Fruit fly (Drosophila melanogaster) whole organism, embryonic: Measurements from ENCODE around the gene IntS10.

Experiments
- Aef1 ChIP-seq: fragments of 200-800 bp; sonication (Bioruptor generic); IDR thresholded peaks from 3 replicates; pipeline ENCODE4 v1.3.6; 2022; ENCODE audit warnings: missing biosample characterization, missing genetic modification characterization
- B-H2 ChIP-seq: fragments of 200-800 bp; sonication (Bioruptor generic); optimal IDR thresholded peaks from 2 replicates; lab custom pipeline; 2018; ENCODE audit warnings: missing biosample characterization, mild to moderate bottlenecking, missing genetic modification characterization
- BEAF-32 ChIP-seq: fragments of 200-800 bp; sonication (Bioruptor generic); optimal IDR thresholded peaks from 3 replicates; lab custom pipeline; 2017; ENCODE audit warnings: missing biosample characterization, missing genetic modification characterization, mild to moderate bottlenecking, moderate library complexity, missing genetic modification reagents
- Bgb ChIP-seq: fragments of 200-800 bp; sonication (Bioruptor generic); IDR thresholded peaks from 2 replicates; pipeline ENCODE4 v1.3.6; 2022; ENCODE audit warnings: missing biosample characterization, missing genetic modification characterization; ENCODE audit not compliant: partially characterized antibody
- CG10267 ChIP-seq: fragments of 200-800 bp; sonication (Bioruptor generic); optimal IDR thresholded peaks from 2 replicates; lab custom pipeline; 2018; ENCODE audit warnings: missing biosample characterization, mild to moderate bottlenecking, missing genetic modification characterization, moderate library complexity
- CG11456 ChIP-seq: fragments of 200-800 bp; sonication (Bioruptor generic); IDR thresholded peaks from 3 replicates; pipeline ENCODE4 v1.3.6; 2022; ENCODE audit warnings: missing biosample characterization, missing genetic modification characterization
- CG12236 ChIP-seq: fragments of 200-800 bp; sonication (Bioruptor generic); optimal IDR thresholded peaks from 2 replicates; lab custom pipeline; 2016; ENCODE audit warnings: missing biosample characterization, missing genetic modification characterization
- CG13287 ChIP-seq: fragments of 200-800 bp; sonication (Bioruptor generic); IDR thresholded peaks from 2 replicates; pipeline ENCODE4 v1.3.6; 2022; ENCODE audit warnings: missing biosample characterization, missing genetic modification characterization; ENCODE audit not compliant: partially characterized antibody
- CG1603 ChIP-seq: fragments of 200-800 bp; sonication (Bioruptor generic); optimal IDR thresholded peaks from 2 replicates; lab custom pipeline; 2019; ENCODE audit warnings: missing biosample characterization, mild to moderate bottlenecking, missing genetic modification characterization, moderate library complexity
- CG17912 ChIP-seq: fragments of 200-800 bp; sonication (Bioruptor generic); optimal IDR thresholded peaks from 2 replicates; lab custom pipeline; 2018; ENCODE audit warnings: missing biosample characterization, mild to moderate bottlenecking, missing genetic modification characterization
- CG2120 ChIP-seq: fragments of 200-800 bp; sonication (Bioruptor generic); optimal IDR thresholded peaks from 3 replicates; lab custom pipeline; 2016; ENCODE audit warnings: missing biosample characterization, missing genetic modification characterization
- CG34224 ChIP-seq: fragments of 200-800 bp; sonication (Bioruptor generic); IDR thresholded peaks from 3 replicates; pipeline ENCODE4 v1.3.6; 2022; ENCODE audit warnings: missing biosample characterization, missing genetic modification characterization; ENCODE audit not compliant: partially characterized antibody
- CG4617 ChIP-seq: fragments of 200-800 bp; sonication (Bioruptor generic); optimal IDR thresholded peaks from 3 replicates; lab custom pipeline; 2016; ENCODE audit warnings: missing biosample characterization, missing genetic modification characterization, borderline replicate concordance
- CG5180 ChIP-seq: fragments of 200-800 bp; sonication (Bioruptor generic); optimal IDR thresholded peaks from 3 replicates; lab custom pipeline; 2017; ENCODE audit warnings: missing biosample characterization, missing genetic modification characterization, mild to moderate bottlenecking, moderate library complexity, missing genetic modification reagents
- CG5245 ChIP-seq: fragments of 200-800 bp; sonication (Bioruptor generic); optimal IDR thresholded peaks from 3 replicates; lab custom pipeline; 2016; ENCODE audit warnings: missing biosample characterization, missing genetic modification characterization
- CG6175 ChIP-seq: fragments of 200-800 bp; sonication (Bioruptor generic); IDR thresholded peaks from 3 replicates; pipeline ENCODE4 v1.3.6; 2022; ENCODE audit warnings: missing biosample characterization, missing genetic modification characterization
- CG6683 ChIP-seq: fragments of 200-800 bp; sonication (Bioruptor generic); optimal IDR thresholded peaks from 2 replicates; lab custom pipeline; 2017; ENCODE audit warnings: missing biosample characterization, mild to moderate bottlenecking, missing genetic modification characterization, missing genetic modification reagents
- CG7556 ChIP-seq: fragments of 200-800 bp; sonication (Bioruptor generic); optimal IDR thresholded peaks from 2 replicates; lab custom pipeline; 2017; ENCODE audit warnings: missing biosample characterization, mild to moderate bottlenecking, missing genetic modification characterization
- CG8290 ChIP-seq, 3 experiments: fragments of 200-800 bp; sonication (Bioruptor generic); optimal IDR thresholded peaks; 2 replicates each; lab custom pipeline; 2016 to 2019; ENCODE audit warnings: missing biosample characterization in 3 of 3, missing genetic modification characterization in 3 of 3, mild to moderate bottlenecking in 2 of 3, moderate library complexity in 1 of 3
- CG8388 ChIP-seq: fragments of 200-800 bp; sonication (Bioruptor generic); optimal IDR thresholded peaks from 2 replicates; lab custom pipeline; 2019; ENCODE audit warnings: missing biosample characterization, mild to moderate bottlenecking, missing genetic modification characterization, moderate library complexity
- CG8924 ChIP-seq: fragments of 200-800 bp; optimal IDR thresholded peaks from 3 replicates; lab custom pipeline; 2019; ENCODE audit warnings: missing biosample characterization, mild to moderate bottlenecking, missing genetic modification characterization, moderate library complexity
- CrebB ChIP-seq: fragments of 200-800 bp; sonication (Bioruptor generic); optimal IDR thresholded peaks from 3 replicates; lab custom pipeline; 2018; ENCODE audit warnings: missing biosample characterization, mild to moderate bottlenecking, missing genetic modification characterization
- Doc3 ChIP-seq: fragments of 200-800 bp; sonication (Bioruptor generic); IDR thresholded peaks from 3 replicates; pipeline ENCODE4 v1.3.6; 2022; ENCODE audit warnings: missing biosample characterization, missing genetic modification characterization; ENCODE audit not compliant: partially characterized antibody
- Dp ChIP-seq: fragments of 200-800 bp; sonication (Bioruptor generic); optimal IDR thresholded peaks from 2 replicates; lab custom pipeline; 2018; ENCODE audit warnings: missing biosample characterization, mild to moderate bottlenecking, missing genetic modification characterization, moderate library complexity
- E2f2 ChIP-seq: fragments of 200-800 bp; sonication (Bioruptor generic); IDR thresholded peaks from 2 replicates; pipeline ENCODE4 v1.3.6; 2022; ENCODE audit warnings: missing biosample characterization, missing genetic modification characterization
- Ets97D ChIP-seq: fragments of 200-800 bp; sonication (Bioruptor generic); optimal IDR thresholded peaks from 3 replicates; lab custom pipeline; 2016; ENCODE audit warnings: missing biosample characterization, missing genetic modification characterization
- Fer2 ChIP-seq: fragments of 200-800 bp; sonication (Bioruptor generic); optimal IDR thresholded peaks from 2 replicates; lab custom pipeline; 2018; ENCODE audit warnings: missing biosample characterization, mild to moderate bottlenecking, missing genetic modification characterization, moderate library complexity
- GATAe ChIP-seq: fragments of 200-800 bp; sonication (Bioruptor generic); conservative IDR thresholded peaks from 2 replicates; pipeline ENCODE4 v1.3.6; 2022; ENCODE audit warnings: missing biosample characterization, missing genetic modification characterization
- H15 ChIP-seq: fragments of 200-800 bp; sonication (Bioruptor generic); IDR thresholded peaks from 3 replicates; pipeline ENCODE4 v1.3.6; 2022; ENCODE audit warnings: missing biosample characterization, missing genetic modification characterization
- Hmr ChIP-seq: fragments of 200-800 bp; sonication (Bioruptor generic); optimal IDR thresholded peaks from 3 replicates; lab custom pipeline; 2017; ENCODE audit warnings: mild to moderate bottlenecking, missing biosample characterization, missing genetic modification reagents, missing genetic modification characterization
- Hr51 ChIP-seq, 2 experiments: fragments of 200-800 bp; sonication (Bioruptor generic); optimal IDR thresholded peaks; 2 replicates in 1 of 2; 3 replicates in 1 of 2; lab custom pipeline; 2016 to 2018; ENCODE audit warnings: missing biosample characterization in 2 of 2, missing genetic modification characterization in 2 of 2, mild to moderate bottlenecking in 1 of 2, moderate library complexity in 1 of 2
- MBD-R2 ChIP-seq: fragments of 200-800 bp; sonication (Bioruptor generic); IDR thresholded peaks from 2 replicates; pipeline ENCODE4 v1.3.6; 2022; ENCODE audit warnings: missing biosample characterization, missing genetic modification characterization
- MTF-1 ChIP-seq: fragments of 200-800 bp; sonication (Bioruptor generic); optimal IDR thresholded peaks from 2 replicates; lab custom pipeline; 2018; ENCODE audit warnings: missing biosample characterization, mild to moderate bottlenecking, missing genetic modification characterization, borderline replicate concordance
- Med ChIP-seq: fragments of 200-800 bp; sonication (Bioruptor generic); peaks from one replicate; lab custom pipeline; 2016; ENCODE audit warnings: missing biosample characterization, missing genetic modification characterization, mild to moderate bottlenecking, inconsistent platforms, moderate library complexity
- Sin3A ChIP-seq: fragments of >200 bp; optimal IDR thresholded peaks from 2 replicates; lab custom pipeline; 2018
- Usf ChIP-seq: fragments of 200-800 bp; sonication (Bioruptor generic); optimal IDR thresholded peaks from 2 replicates; lab custom pipeline; 2017; ENCODE audit warnings: missing genotype, missing biosample characterization, missing genetic modification characterization
- amos ChIP-seq: fragments of 200-800 bp; sonication (Bioruptor generic); IDR thresholded peaks from 2 replicates; pipeline ENCODE4 v1.3.6; 2022; ENCODE audit warnings: missing biosample characterization, missing genetic modification characterization; ENCODE audit not compliant: partially characterized antibody
- hb ChIP-seq: fragments of 200-800 bp; sonication (Bioruptor generic); IDR thresholded peaks from 3 replicates; pipeline ENCODE4 v1.3.6; 2022; ENCODE audit warnings: missing biosample characterization, missing genetic modification characterization; ENCODE audit not compliant: partially characterized antibody
- nerfin-2 ChIP-seq: fragments of 200-800 bp; sonication (Bioruptor generic); IDR thresholded peaks from 2 replicates; pipeline ENCODE4 v1.3.6; 2022; ENCODE audit warnings: missing biosample characterization, missing genetic modification characterization; ENCODE audit not compliant: partially characterized antibody
- pzg ChIP-seq: fragments of 200-800 bp; sonication (Bioruptor generic); optimal IDR thresholded peaks from 3 replicates; lab custom pipeline; 2018; ENCODE audit warnings: missing biosample characterization, mild to moderate bottlenecking, missing genetic modification characterization, moderate library complexity
- rib ChIP-seq: fragments of 200-800 bp; sonication (Bioruptor generic); IDR thresholded peaks from 2 replicates; pipeline ENCODE4 v1.3.6; 2022; ENCODE audit warnings: missing biosample characterization, missing genetic modification characterization
- row ChIP-seq: fragments of 200-800 bp; sonication (Bioruptor generic); IDR thresholded peaks from 3 replicates; pipeline ENCODE4 v1.3.6; 2022; ENCODE audit warnings: missing biosample characterization, missing genetic modification characterization
- run ChIP-seq: fragments of 200-800 bp; sonication (Bioruptor generic); optimal IDR thresholded peaks from 3 replicates; lab custom pipeline; 2018; ENCODE audit warnings: missing biosample characterization, mild to moderate bottlenecking, missing genetic modification characterization
- sens ChIP-seq: fragments of 200-800 bp; sonication (Bioruptor generic); peaks from one replicate; lab custom pipeline; 2016; ENCODE audit warnings: missing biosample characterization, missing genetic modification characterization
- sug ChIP-seq: fragments of 200-800 bp; optimal IDR thresholded peaks from 2 replicates; lab custom pipeline; 2019; ENCODE audit warnings: missing biosample characterization, mild to moderate bottlenecking, missing genetic modification characterization, moderate library complexity
- tna ChIP-seq: fragments of 200-800 bp; sonication (Bioruptor generic); IDR thresholded peaks from 2 replicates; pipeline ENCODE4 v1.3.6; 2022; ENCODE audit warnings: missing biosample characterization, missing genetic modification characterization; ENCODE audit not compliant: partially characterized antibody
- wdn ChIP-seq: fragments of 200-800 bp; sonication (Bioruptor generic); IDR thresholded peaks from 2 replicates; pipeline ENCODE4 v1.3.6; 2022; ENCODE audit warnings: missing biosample characterization, missing genetic modification characterization
- z ChIP-seq: fragments of 200-800 bp; sonication (Bioruptor generic); IDR thresholded peaks from 3 replicates; pipeline ENCODE4 v1.3.6; 2022; ENCODE audit warnings: missing biosample characterization, missing genetic modification characterization
- zen2 ChIP-seq: fragments of 200-800 bp; sonication (Bioruptor generic); IDR thresholded peaks from 3 replicates; pipeline ENCODE4 v1.3.6; 2022; ENCODE audit warnings: missing biosample characterization, missing genetic modification characterization; ENCODE audit not compliant: partially characterized antibody

The IntS10 gene

dm6 chr3L:3809943-3810342 lies 3.4 kb downstream of the IntS10 start, which contains the start of gene CG32262 (continued):
- TF ChIP-seq pzg (GFP tag; lab: Kevin White, UChicago), result peak; percentile 67
- TF ChIP-seq CG34224 (GFP tag; lab: Robert Waterston, UW), result peak; percentile 71
- TF ChIP-seq CG13287, result peak; percentile 80
- no peak for TF ChIP-seq CG5245 (GFP tag; lab: Kevin White, UChicago)
- no peak for TF ChIP-seq CG17912 (GFP tag; lab: Kevin White, UChicago)
- TF ChIP-seq hb (GFP tag; lab: Robert Waterston, UW), result peak; percentile 51; the same call in 1 of the 3 replicates
- TF ChIP-seq CG6175 (GFP tag; lab: Robert Waterston, UW), result no peak
- no peak for TF ChIP-seq Fer2 (tag; lab: Kevin White, UChicago)
- peak; percentile 29 for TF ChIP-seq CG1603 (tag; lab: Kevin White, UChicago)
- TF ChIP-seq amos (GFP tag; lab: Robert Waterston, UW), result peak; percentile 55; the same call in 1 of the 2 replicates
- peak; percentile 45 for TF ChIP-seq CG4617 (GFP tag; lab: Kevin White, UChicago)
- TF ChIP-seq Dp (GFP tag; lab: Kevin White, UChicago), result peak; percentile 85
- TF ChIP-seq Usf, result no peak
- TF ChIP-seq Hmr (GFP tag; lab: Kevin White, UChicago), result peak; percentile 22
- peak; percentile 84 for TF ChIP-seq MBD-R2 (GFP tag; lab: Robert Waterston, UW)
- TF ChIP-seq B-H2, result peak; percentile 13
- TF ChIP-seq CG10267 (tag; lab: Kevin White, UChicago), result peak; percentile 34
- TF ChIP-seq Aef1 (GFP tag; lab: Robert Waterston, UW), result no peak
- TF ChIP-seq CG7556 (GFP tag; lab: Kevin White, UChicago), result no peak
- peak; percentile 93 for TF ChIP-seq CG5180 (GFP tag; lab: Kevin White, UChicago)
- peak; percentile 70 for TF ChIP-seq Bgb
- no peak for TF ChIP-seq H15 (GFP tag; lab: Robert Waterston, UW)
- peak; percentile 72 for TF ChIP-seq tna (GFP tag; lab: Robert Waterston, UW)
- TF ChIP-seq run (tag; lab: Kevin White, UChicago), result no peak
- peak; percentile 59 for TF ChIP-seq BEAF-32
- TF ChIP-seq rib, result no peak
- TF ChIP-seq Doc3 (GFP tag; lab: Robert Waterston, UW), result peak; percentile 50; the same call in 1 of the 3 replicates
- no peak for TF ChIP-seq CG8924 (tag; lab: Kevin White, UChicago)
- TF ChIP-seq sens (GFP tag; lab: Kevin White, UChicago), result peak; percentile 44
- TF ChIP-seq GATAe, result no peak
- TF ChIP-seq z (GFP tag; lab: Robert Waterston, UW), result no peak
- TF ChIP-seq E2f2 (GFP tag; lab: Robert Waterston, UW), result peak; percentile 87
- TF ChIP-seq row, result peak; percentile 65
- no peak for TF ChIP-seq CG6683
- peak; percentile 55; the same call in 1 of the 2 replicates for TF ChIP-seq nerfin-2 (GFP tag; lab: Robert Waterston, UW)
- peak; percentile 1 for TF ChIP-seq CrebB (tag; lab: Kevin White, UChicago)
- TF ChIP-seq Hr51 (GFP tag; optimal IDR thresholded peaks at IDR 0.05; lab: Kevin White, UChicago), result no peak
- no peak for TF ChIP-seq CG12236 (GFP tag; lab: Kevin White, UChicago)
- TF ChIP-seq Med (GFP tag; lab: Kevin White, UChicago), result peak; percentile 63
- TF ChIP-seq CG2120 (GFP tag; lab: Kevin White, UChicago), result no peak
- TF ChIP-seq Ets97D (GFP tag; lab: Kevin White, UChicago), result peak; percentile 34
- TF ChIP-seq Sin3A (lab: Kevin White, UChicago), result peak; percentile 3
- no peak for TF ChIP-seq CG11456
- no peak for TF ChIP-seq wdn (GFP tag; lab: Robert Waterston, UW)
- no peak for TF ChIP-seq CG8290 (GFP tag; optimal IDR thresholded peaks at IDR 0.05; lab: Kevin White, UChicago)
- peak in 1 of 2 experiments; percentile 39 for TF ChIP-seq CG8290 (tag; optimal IDR thresholded peaks at IDR 0.05; lab: Kevin White, UChicago)
- peak; percentile 44; the same call in 2 of the 3 replicates for TF ChIP-seq zen2 (GFP tag; lab: Robert Waterston, UW)
- peak; percentile 80 for TF ChIP-seq MTF-1
- peak; percentile 27 for TF ChIP-seq CG8388 (GFP tag; lab: Kevin White, UChicago)
- peak; percentile 23 for TF ChIP-seq sug (tag; lab: Kevin White, UChicago)
